Worm (Caenorhabditis elegans) whole organism, L4 larva: ENCODE data around the gene Y64G10A.2.

ENCODE experiments used
- lin-39 ChIP-seq: fragments of 150-350 bp; optimal IDR thresholded peaks from 2 replicates; lab custom pipeline; 2014; ENCODE audit warnings: missing biosample characterization, missing genetic modification reagents, missing genetic modification characterization
- nhr-237 ChIP-seq: sonication (generic microtip); optimal IDR thresholded peaks from 2 replicates; lab custom pipeline; 2017; ENCODE audit warnings: missing biosample characterization, missing genetic modification characterization

- TF ChIP-seq lin-39 (tag; lab: Kevin White, UChicago): no peak
- no peak for TF ChIP-seq nhr-237 (tag; lab: Kevin White, UChicago)
Measured at ce11 chrIV:14257528-14257927, 13.3 kb upstream of the Y64G10A.2 start.
